Worm (Caenorhabditis elegans): Measurements from ENCODE around the gene pid-1.

- TF ChIP-seq ref-1 (GFP tag; conservative IDR thresholded peaks at IDR 0.05) (no peak), ztf-29 (GFP tag; IDR thresholded peaks at IDR 0.05) (no peak), ztf-23 (GFP tag; IDR thresholded peaks at IDR 0.05) (no peak), klf-2 (GFP tag; conservative IDR thresholded peaks at IDR 0.05) (no peak), T22C8.4 (GFP tag; IDR thresholded peaks at IDR 0.05) (no peak), med-1 (GFP tag; optimal IDR thresholded peaks at IDR 0.05; ENCODE audit: insufficient read depth) (no peak), flt-1 (GFP tag; IDR thresholded peaks at IDR 0.05) (no peak), tab-1 (GFP tag; IDR thresholded peaks at IDR 0.05) (no peak)
Measured at ce11 chrII:7651171-7651570, 39.2 kb downstream of the pid-1 start, which contains the start of gene pde-4.

Measured in whole organism, midembryonic.